Worm (Caenorhabditis elegans) whole organism, mixed stage, embryonic: Measurements from ENCODE around the gene srh-193.

ENCODE experiments used
- ceh-43 ChIP-seq: fragments of 200-800 bp; sonication (Bioruptor generic); optimal IDR thresholded peaks from 2 replicates; lab custom pipeline; 2018; ENCODE audit warnings: mild to moderate bottlenecking, missing genetic modification characterization, moderate library complexity, missing compliant biosample characterization
- ces-1 ChIP-seq: fragments of 150-350 bp; optimal IDR thresholded peaks from 2 replicates; lab custom pipeline; 2014; ENCODE audit warnings: missing biosample characterization, missing genetic modification reagents, missing genetic modification characterization
- lin-13 ChIP-seq: fragments of 150-350 bp; optimal IDR thresholded peaks from 2 replicates; lab custom pipeline; 2014; ENCODE audit warnings: missing biosample characterization, missing genetic modification characterization
- mab-5 ChIP-seq: fragments of 150-350 bp; optimal IDR thresholded peaks from 2 replicates; lab custom pipeline; 2014; ENCODE audit warnings: missing biosample characterization, missing genetic modification characterization
- nhr-12 ChIP-seq: fragments of 150-350 bp; optimal IDR thresholded peaks from 2 replicates; lab custom pipeline; 2014; ENCODE audit warnings: missing biosample characterization, missing genetic modification characterization
- sptf-1 ChIP-seq: sonication (generic microtip); optimal IDR thresholded peaks from 2 replicates; lab custom pipeline; 2017; ENCODE audit warnings: mild to moderate bottlenecking, missing genetic modification characterization, moderate library complexity, missing compliant biosample characterization

- TF ChIP-seq ceh-43 (GFP tag; lab: Kevin White, UChicago) (no peak), sptf-1 (tag; lab: Kevin White, UChicago) (no peak), ces-1 (GFP tag; lab: Kevin White, UChicago) (no peak), nhr-12 (tag; lab: Kevin White, UChicago) (no peak), mab-5 (tag; lab: Kevin White, UChicago) (no peak), lin-13 (tag; lab: Kevin White, UChicago) (no peak)
Observed at ce11 chrV:4248359-4248758, 41.6 kb downstream of the srh-193 start.
